Fruit fly (Drosophila melanogaster) whole organism, embryonic: Measurements from ENCODE around the gene Grip84.

ENCODE experiments used
- Blimp-1 ChIP-seq: fragments of 200-800 bp; sonication (Bioruptor generic); optimal IDR thresholded peaks from 3 replicates; lab custom pipeline; 2018; ENCODE audit warnings: missing biosample characterization, missing genetic modification characterization, mild to moderate bottlenecking, moderate library complexity, missing genetic modification reagents
- CG10267 ChIP-seq: fragments of 200-800 bp; sonication (Bioruptor generic); optimal IDR thresholded peaks from 2 replicates; lab custom pipeline; 2018; ENCODE audit warnings: missing biosample characterization, mild to moderate bottlenecking, missing genetic modification characterization, moderate library complexity
- CG10321 ChIP-seq: fragments of 200-800 bp; sonication (Bioruptor generic); IDR thresholded peaks from 2 replicates; pipeline ENCODE4 v1.3.6; 2022; ENCODE audit warnings: missing biosample characterization, missing genetic modification characterization
- CG10543 ChIP-seq: fragments of 200-800 bp; sonication (Bioruptor generic); optimal IDR thresholded peaks from 3 replicates; lab custom pipeline; 2017; ENCODE audit warnings: missing biosample characterization, mild to moderate bottlenecking, missing genetic modification characterization, moderate library complexity
- CG10654 ChIP-seq: fragments of 200-800 bp; sonication (Bioruptor generic); optimal IDR thresholded peaks from 2 replicates; lab custom pipeline; 2016; ENCODE audit warnings: missing biosample characterization, missing genetic modification characterization
- CG11093 ChIP-seq: fragments of 200-800 bp; sonication (Bioruptor generic); IDR thresholded peaks from 3 replicates; pipeline ENCODE4 v1.3.6; 2022; ENCODE audit warnings: missing biosample characterization, missing genetic modification characterization
- CG12744 ChIP-seq: fragments of 200-800 bp; sonication (Bioruptor generic); optimal IDR thresholded peaks from 2 replicates; lab custom pipeline; 2016; ENCODE audit warnings: missing biosample characterization, missing genetic modification characterization
- CG12942 ChIP-seq: fragments of 200-800 bp; sonication (Bioruptor generic); optimal IDR thresholded peaks from 3 replicates; lab custom pipeline; 2016; ENCODE audit warnings: missing biosample characterization, missing genetic modification characterization
- CG14050 ChIP-seq: fragments of 200-800 bp; sonication (Bioruptor generic); IDR thresholded peaks from 3 replicates; pipeline ENCODE4 v1.3.6; 2022; ENCODE audit warnings: missing biosample characterization, missing genetic modification characterization
- CG15073 ChIP-seq: fragments of 200-800 bp; sonication (Bioruptor generic); optimal IDR thresholded peaks from 2 replicates; lab custom pipeline; 2016; ENCODE audit warnings: missing biosample characterization, missing genetic modification characterization
- CG15696 ChIP-seq: fragments of 200-800 bp; sonication (Bioruptor generic); optimal IDR thresholded peaks from 2 replicates; lab custom pipeline; 2019; ENCODE audit warnings: missing biosample characterization, mild to moderate bottlenecking, missing genetic modification characterization, moderate library complexity
- CG1603 ChIP-seq: fragments of 200-800 bp; sonication (Bioruptor generic); optimal IDR thresholded peaks from 2 replicates; lab custom pipeline; 2019; ENCODE audit warnings: missing biosample characterization, mild to moderate bottlenecking, missing genetic modification characterization, moderate library complexity
- CG17361 ChIP-seq: fragments of 200-800 bp; sonication (Bioruptor generic); IDR thresholded peaks from 3 replicates; pipeline ENCODE4 v1.3.6; 2022; ENCODE audit warnings: missing biosample characterization, missing genetic modification characterization
- CG17829 ChIP-seq: fragments of 200-800 bp; optimal IDR thresholded peaks from 2 replicates; lab custom pipeline; 2019; ENCODE audit warnings: missing biosample characterization, mild to moderate bottlenecking, missing genetic modification characterization, moderate library complexity
- CG18764 ChIP-seq: fragments of 200-800 bp; sonication (Bioruptor generic); optimal IDR thresholded peaks from 3 replicates; lab custom pipeline; 2016; ENCODE audit warnings: missing biosample characterization, missing genetic modification characterization
- CG31388 ChIP-seq: fragments of 200-800 bp; sonication (Bioruptor generic); optimal IDR thresholded peaks from 2 replicates; lab custom pipeline; 2016; ENCODE audit warnings: missing biosample characterization, missing genetic modification characterization
- CG34376 ChIP-seq: fragments of 200-800 bp; sonication (Bioruptor generic); optimal IDR thresholded peaks from 2 replicates; lab custom pipeline; 2018; ENCODE audit warnings: missing biosample characterization, mild to moderate bottlenecking, missing genetic modification characterization
- CG42726 ChIP-seq: fragments of 200-800 bp; sonication (Bioruptor generic); IDR thresholded peaks from 2 replicates; pipeline ENCODE4 v1.3.6; 2022; ENCODE audit warnings: missing biosample characterization, missing genetic modification characterization; ENCODE audit not compliant: partially characterized antibody
- CG4820 ChIP-seq: fragments of 200-800 bp; sonication (Bioruptor generic); optimal IDR thresholded peaks from 3 replicates; lab custom pipeline; 2016; ENCODE audit warnings: missing biosample characterization, missing genetic modification characterization
- CG5180 ChIP-seq: fragments of 200-800 bp; sonication (Bioruptor generic); optimal IDR thresholded peaks from 3 replicates; lab custom pipeline; 2017; ENCODE audit warnings: missing biosample characterization, missing genetic modification characterization, mild to moderate bottlenecking, moderate library complexity, missing genetic modification reagents
- CG6683 ChIP-seq: fragments of 200-800 bp; sonication (Bioruptor generic); optimal IDR thresholded peaks from 2 replicates; lab custom pipeline; 2017; ENCODE audit warnings: missing biosample characterization, mild to moderate bottlenecking, missing genetic modification characterization, missing genetic modification reagents
- CG8290 ChIP-seq, 3 experiments: fragments of 200-800 bp; sonication (Bioruptor generic); optimal IDR thresholded peaks; 2 replicates each; lab custom pipeline; 2016 to 2019; ENCODE audit warnings: missing biosample characterization in 3 of 3, missing genetic modification characterization in 3 of 3, mild to moderate bottlenecking in 2 of 3, moderate library complexity in 1 of 3
- CG9817 ChIP-seq: fragments of 200-800 bp; sonication (Bioruptor generic); optimal IDR thresholded peaks from 2 replicates; lab custom pipeline; 2018; ENCODE audit warnings: missing biosample characterization, mild to moderate bottlenecking, missing genetic modification characterization, moderate library complexity
- HLH54F ChIP-seq: fragments of 200-800 bp; sonication (Bioruptor generic); optimal IDR thresholded peaks from 3 replicates; lab custom pipeline; 2016; ENCODE audit warnings: missing biosample characterization, missing genetic modification characterization
- Hr39 ChIP-seq: fragments of >200 bp; optimal IDR thresholded peaks from 2 replicates; lab custom pipeline; 2017
- Lim3 ChIP-seq: fragments of 200-800 bp; sonication (Bioruptor generic); IDR thresholded peaks from 2 replicates; pipeline ENCODE4 v1.3.6; 2022; ENCODE audit warnings: missing biosample characterization, missing genetic modification characterization
- Meics ChIP-seq: fragments of 200-800 bp; sonication (Bioruptor generic); optimal IDR thresholded peaks from 2 replicates; lab custom pipeline; 2017; ENCODE audit warnings: missing biosample characterization, mild to moderate bottlenecking, missing genetic modification characterization
- NFAT ChIP-seq: fragments of 200-800 bp; sonication (Bioruptor generic); IDR thresholded peaks from 2 replicates; pipeline ENCODE4 v1.3.6; 2022; ENCODE audit warnings: missing biosample characterization, missing genetic modification characterization
- Nf-YA ChIP-seq: fragments of 200-800 bp; sonication (Bioruptor generic); IDR thresholded peaks from 2 replicates; pipeline ENCODE4 v1.3.6; 2022; ENCODE audit warnings: missing biosample characterization, missing genetic modification characterization
- Oli ChIP-seq: fragments of 200-800 bp; sonication (Bioruptor generic); optimal IDR thresholded peaks from 2 replicates; lab custom pipeline; 2018; ENCODE audit warnings: missing biosample characterization, mild to moderate bottlenecking, missing genetic modification characterization, moderate library complexity
- Trl ChIP-seq, 3 experiments: fragments of >200 bp in 2 of 3; fragments of 200-800 bp in 1 of 3; sonication (Bioruptor generic) in 1 of 3; optimal IDR thresholded peaks; 2 replicates in 1 of 3; 3 replicates in 2 of 3; lab custom pipeline; 2016 to 2017; ENCODE audit warnings: missing biosample characterization in 1 of 3, missing genetic modification characterization in 1 of 3
- Xbp1 ChIP-seq: fragments of 200-800 bp; sonication (Bioruptor generic); optimal IDR thresholded peaks from 3 replicates; lab custom pipeline; 2016; ENCODE audit warnings: missing biosample characterization, mild to moderate bottlenecking, missing genetic modification characterization
- ash1 ChIP-seq: fragments of 200-800 bp; sonication (Bioruptor generic); optimal IDR thresholded peaks from 2 replicates; lab custom pipeline; 2018; ENCODE audit warnings: missing biosample characterization, mild to moderate bottlenecking, missing genetic modification characterization
- dimm ChIP-seq: fragments of 200-800 bp; sonication (Bioruptor generic); IDR thresholded peaks from 2 replicates; pipeline ENCODE4 v1.3.6; 2022; ENCODE audit warnings: missing biosample characterization, missing genetic modification characterization
- exex ChIP-seq: fragments of 200-800 bp; sonication (Bioruptor generic); optimal IDR thresholded peaks from 4 replicates; lab custom pipeline; 2018; ENCODE audit warnings: missing biosample characterization, mild to moderate bottlenecking, missing genetic modification characterization, moderate library complexity
- eyg ChIP-seq: fragments of 200-800 bp; sonication (Bioruptor generic); optimal IDR thresholded peaks from 3 replicates; lab custom pipeline; 2016; ENCODE audit warnings: missing biosample characterization, missing genetic modification characterization
- hbn ChIP-seq: fragments of 200-800 bp; sonication (Bioruptor generic); IDR thresholded peaks from 2 replicates; pipeline ENCODE4 v1.3.6; 2022; ENCODE audit warnings: missing biosample characterization, missing genetic modification characterization; ENCODE audit not compliant: partially characterized antibody
- ind ChIP-seq: fragments of 200-800 bp; sonication (Bioruptor generic); optimal IDR thresholded peaks from 3 replicates; lab custom pipeline; 2016; ENCODE audit warnings: missing biosample characterization, missing genetic modification characterization
- lmd ChIP-seq: fragments of 200-800 bp; sonication (Bioruptor generic); IDR thresholded peaks from 2 replicates; pipeline ENCODE4 v1.3.6; 2022; ENCODE audit warnings: missing biosample characterization, missing genetic modification characterization
- lola ChIP-seq, 3 experiments: fragments of >200 bp in 2 of 3; fragments of 200-800 bp in 1 of 3; sonication (Bioruptor generic) in 1 of 3; optimal IDR thresholded peaks; 2 replicates each; lab custom pipeline; 2017 to 2019; ENCODE audit warnings: missing biosample characterization in 3 of 3, missing genetic modification characterization in 3 of 3, mild to moderate bottlenecking in 1 of 3, moderate library complexity in 1 of 3
- mld ChIP-seq: fragments of 200-800 bp; sonication (Bioruptor generic); IDR thresholded peaks from 3 replicates; pipeline ENCODE4 v1.3.6; 2022; ENCODE audit warnings: missing biosample characterization, missing genetic modification characterization; ENCODE audit not compliant: partially characterized antibody
- nau ChIP-seq: fragments of 200-800 bp; sonication (Bioruptor generic); optimal IDR thresholded peaks from 3 replicates; lab custom pipeline; 2017; ENCODE audit warnings: missing biosample characterization, mild to moderate bottlenecking, missing genetic modification characterization, missing genetic modification reagents
- nom ChIP-seq: fragments of 200-800 bp; sonication (Bioruptor generic); optimal IDR thresholded peaks from 2 replicates; lab custom pipeline; 2017; ENCODE audit warnings: missing biosample characterization, missing genetic modification characterization, mild to moderate bottlenecking, moderate library complexity, missing genetic modification reagents
- otp ChIP-seq: fragments of 200-800 bp; sonication (Bioruptor generic); IDR thresholded peaks from 3 replicates; pipeline ENCODE4, ENCODE4 v1.3.6; 2022; ENCODE audit warnings: missing biosample characterization, missing genetic modification characterization
- pho ChIP-seq: fragments of 200-800 bp; sonication (Bioruptor generic); optimal IDR thresholded peaks from 2 replicates; lab custom pipeline; 2016; ENCODE audit warnings: missing biosample characterization, missing genetic modification characterization
- ranshi ChIP-seq: fragments of 200-800 bp; sonication (Bioruptor generic); IDR thresholded peaks from 2 replicates; pipeline ENCODE4 v1.3.6; 2022; ENCODE audit warnings: missing biosample characterization, missing genetic modification characterization
- sd ChIP-seq: fragments of 200-800 bp; sonication (Bioruptor generic); optimal IDR thresholded peaks from 3 replicates; lab custom pipeline; 2018; ENCODE audit warnings: missing biosample characterization, mild to moderate bottlenecking, missing genetic modification characterization, moderate library complexity
- ssp ChIP-seq: fragments of 200-800 bp; sonication (Bioruptor generic); IDR thresholded peaks from 2 replicates; pipeline ENCODE4 v1.3.6; 2022; ENCODE audit warnings: missing biosample characterization, missing genetic modification characterization
- tio ChIP-seq: fragments of 200-800 bp; sonication (Bioruptor generic); optimal IDR thresholded peaks from 2 replicates; lab custom pipeline; 2017; ENCODE audit warnings: missing biosample characterization, missing genetic modification characterization, inconsistent platforms

The Grip84 gene

DNA sequence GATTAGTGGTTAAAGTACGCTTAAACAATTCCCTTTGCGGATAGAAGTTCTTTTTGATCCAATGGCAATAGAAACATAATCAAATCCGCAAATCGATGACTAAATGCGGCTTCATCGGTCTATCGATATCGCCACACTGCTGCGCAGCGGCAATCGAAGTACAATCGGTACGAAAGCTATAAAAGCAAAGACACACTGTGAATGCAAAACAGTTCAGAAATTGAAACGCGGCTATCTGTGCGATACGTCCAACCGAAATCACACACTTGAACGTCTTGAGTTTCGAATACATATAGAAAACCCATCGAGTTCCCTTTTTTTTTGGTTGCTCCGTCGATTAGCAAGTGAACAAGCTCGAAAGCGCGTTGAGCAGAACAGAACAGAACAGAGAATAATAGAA, 39.4 kb upstream of the Grip84 start, which contains the start of gene CG14207 (continued):
- TF ChIP-seq CG12744 (GFP tag; lab: Kevin White, UChicago) (no peak), CG14050 (GFP tag; lab: Robert Waterston, UW) (no peak), Blimp-1 (GFP tag; lab: Kevin White, UChicago) (no peak), ssp (GFP tag; lab: Robert Waterston, UW) (no peak), CG15696 (tag; lab: Kevin White, UChicago) (no peak), nau (GFP tag; lab: Kevin White, UChicago) (no peak), mld (peak; percentile 80), sd (tag; lab: Kevin White, UChicago) (peak; percentile 4), CG11093 (GFP tag; lab: Robert Waterston, UW) (no peak), ind (GFP tag; lab: Kevin White, UChicago) (no peak), CG12942 (GFP tag; lab: Kevin White, UChicago) (no peak), CG10267 (tag; lab: Kevin White, UChicago) (no peak), pho (GFP tag; lab: Kevin White, UChicago) (no peak), exex (tag; lab: Kevin White, UChicago) (peak; percentile 27), CG15073 (GFP tag; lab: Kevin White, UChicago) (no peak), otp (GFP tag; lab: Robert Waterston, UW) (no peak), CG5180 (GFP tag; lab: Kevin White, UChicago) (peak; percentile 12), ranshi (GFP tag; lab: Robert Waterston, UW) (no peak), Meics (GFP tag; lab: Kevin White, UChicago) (peak; percentile 8), Lim3 (GFP tag; lab: Robert Waterston, UW) (no peak), dimm (no peak)

dm6 chrX:19603953-19604352, 38.4 kb upstream of the Grip84 start:
- TF ChIP-seq CG18764 (GFP tag; lab: Kevin White, UChicago) = peak; percentile 35
- TF ChIP-seq CG12744 (GFP tag; lab: Kevin White, UChicago) = peak; percentile 42
- TF ChIP-seq HLH54F (GFP tag; lab: Kevin White, UChicago) = peak; percentile 27
- peak; percentile 60 for TF ChIP-seq CG10654 (GFP tag; lab: Kevin White, UChicago)
- TF ChIP-seq CG34376 (GFP tag; lab: Kevin White, UChicago) = peak; percentile 86
- TF ChIP-seq CG42726 (GFP tag; lab: Robert Waterston, UW) = no peak
- TF ChIP-seq tio = peak; percentile 72
- TF ChIP-seq CG8290 (GFP tag; optimal IDR thresholded peaks at IDR 0.05; lab: Kevin White, UChicago) = peak; percentile 25
- TF ChIP-seq CG8290 (tag; optimal IDR thresholded peaks at IDR 0.05; lab: Kevin White, UChicago) = peak in 1 of 2 experiments; percentile 84
- peak; percentile 79 for TF ChIP-seq CG1603 (tag; lab: Kevin White, UChicago)
- no peak for TF ChIP-seq Trl (optimal IDR thresholded peaks at IDR 0.05; lab: Kevin White, UChicago)
- TF ChIP-seq Trl (GFP tag; optimal IDR thresholded peaks at IDR 0.05; lab: Kevin White, UChicago) = peak; percentile 54
- TF ChIP-seq CG17361 (GFP tag; lab: Robert Waterston, UW) = peak; percentile 68; the same call in 2 of the 3 replicates
- TF ChIP-seq CG4820 = peak; percentile 67
- peak; percentile 78 for TF ChIP-seq Oli
- peak; percentile 19 for TF ChIP-seq CG6683 (GFP tag; lab: Kevin White, UChicago)
- peak; percentile 47 for TF ChIP-seq CG31388 (GFP tag; lab: Kevin White, UChicago)
- peak; percentile 74 for TF ChIP-seq Xbp1 (GFP tag; lab: Kevin White, UChicago)
- peak; percentile 48 for TF ChIP-seq pho (GFP tag; lab: Kevin White, UChicago)
- peak; percentile 83 for TF ChIP-seq lmd (GFP tag; lab: Robert Waterston, UW)
- TF ChIP-seq Nf-YA = peak; percentile 61; the same call in 1 of the 2 replicates
- no peak for TF ChIP-seq hbn (GFP tag; lab: Robert Waterston, UW)
- no peak for TF ChIP-seq ash1 (GFP tag; lab: Kevin White, UChicago)
- TF ChIP-seq CG17829 = peak; percentile 62
- TF ChIP-seq CG9817 (tag; lab: Kevin White, UChicago) = peak; percentile 74
- no peak for TF ChIP-seq Hr39 (lab: Kevin White, UChicago)
- TF ChIP-seq nom = peak; percentile 21
- TF ChIP-seq NFAT (GFP tag; lab: Robert Waterston, UW) = peak; percentile 73
- TF ChIP-seq CG10321 (GFP tag; lab: Robert Waterston, UW) = no peak
- no peak for TF ChIP-seq eyg (GFP tag; lab: Kevin White, UChicago)
- peak; percentile 66 for TF ChIP-seq CG10543 (GFP tag; lab: Kevin White, UChicago)
- TF ChIP-seq lola (GFP tag; optimal IDR thresholded peaks at IDR 0.05; lab: Kevin White, UChicago) = peak in 1 of 3 experiments; percentile 20
